Fruit fly (Drosophila melanogaster): ENCODE data around the gene Rrp6.

- no peak for TF ChIP-seq achi (GFP tag; optimal IDR thresholded peaks at IDR 0.05)
- no peak for TF ChIP-seq vri (GFP tag; optimal IDR thresholded peaks at IDR 0.05)
These were observed 8.0 kb upstream of the Rrp6 start, which contains the start of gene Dph2 for dm6 chr3R:14893791-14894782.

All from whole organism, prepupa.